Fruit fly (Drosophila melanogaster): ENCODE results near the gene CG33644.

Gene CG33644

DNA sequence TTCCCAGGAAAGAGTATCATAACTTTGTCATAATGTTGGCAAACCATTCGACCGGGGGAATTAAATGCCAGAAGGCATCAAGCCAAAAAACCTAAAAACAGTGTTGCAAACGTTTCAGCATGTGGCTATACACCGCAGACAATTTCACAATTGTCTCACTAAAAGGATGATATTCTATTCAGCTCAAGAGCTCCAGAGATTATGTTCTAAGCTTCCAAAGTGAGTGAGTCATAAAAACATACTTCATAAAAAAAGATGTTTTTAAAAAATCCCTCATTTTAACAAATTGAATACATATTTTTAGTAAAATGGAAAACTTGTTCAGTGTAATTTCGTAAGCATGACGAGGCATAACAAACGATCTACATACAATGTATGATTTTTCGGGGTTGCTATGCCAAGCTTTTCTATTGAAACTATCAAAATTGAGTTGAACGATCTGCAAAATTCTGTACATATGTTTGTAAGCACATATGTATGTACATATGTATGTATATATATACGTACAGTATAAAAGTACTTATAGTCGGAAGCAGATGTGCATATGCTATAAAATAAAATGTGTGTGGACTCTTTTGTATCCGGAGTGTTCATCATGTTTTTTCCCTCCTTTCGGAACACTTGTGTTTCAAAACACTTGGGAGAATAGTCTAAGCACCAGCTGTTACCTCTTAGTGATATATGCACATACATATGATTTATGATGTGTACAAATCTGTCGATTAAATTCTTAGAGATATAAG is 16.8 kb upstream of the CG33644 start (continued):
- TF ChIP-seq CG9609 (GFP tag; optimal IDR thresholded peaks at IDR 0.05) (peak; percentile 52), croc (GFP tag; conservative IDR thresholded peaks at IDR 0.05) (peak; percentile 47; the same call in 2 of the 3 replicates), maf-S (GFP tag; optimal IDR thresholded peaks at IDR 0.05) (peak; percentile 75), gro (GFP tag; optimal IDR thresholded peaks at IDR 0.05) (peak; percentile 80), chinmo (GFP tag; IDR thresholded peaks at IDR 0.05; ENCODE audit: partially characterized antibody) (no peak), nerfin-1 (tag; optimal IDR thresholded peaks at IDR 0.05) (peak; percentile 58), crc (GFP tag; optimal IDR thresholded peaks at IDR 0.05) (peak; percentile 79), zfh2 (GFP tag; optimal IDR thresholded peaks at IDR 0.05) (peak; percentile 64), B-H1 (GFP tag; IDR thresholded peaks at IDR 0.05) (peak; percentile 76), Mes4 (GFP tag; optimal IDR thresholded peaks at IDR 0.05) (peak; percentile 60), Bgb (GFP tag; IDR thresholded peaks at IDR 0.05; ENCODE audit: partially characterized antibody) (no peak), trem (tag; optimal IDR thresholded peaks at IDR 0.05) (peak; percentile 49), CG10366 (GFP tag; IDR thresholded peaks at IDR 0.05) (peak; percentile 80), gsb (GFP tag; IDR thresholded peaks at IDR 0.05) (peak; percentile 50), chn (GFP tag; optimal IDR thresholded peaks at IDR 0.05) (peak; percentile 39), Taf1 (GFP tag; IDR thresholded peaks at IDR 0.05) (peak; percentile 23; the same call in 1 of the 2 replicates), Elba2 (GFP tag; optimal IDR thresholded peaks at IDR 0.05) (no peak), CG10565 (GFP tag; optimal IDR thresholded peaks at IDR 0.05) (peak; percentile 3), CG15479 (GFP tag; optimal IDR thresholded peaks at IDR 0.05) (no peak), repo (GFP tag; optimal IDR thresholded peaks at IDR 0.05) (peak; percentile 53), fd3F (GFP tag; optimal IDR thresholded peaks at IDR 0.05) (peak; percentile 7), CG10147 (GFP tag; optimal IDR thresholded peaks at IDR 0.05) (peak; percentile 64), dmrt99B (tag; optimal IDR thresholded peaks at IDR 0.05) (peak; percentile 85), kay (GFP tag; optimal IDR thresholded peaks at IDR 0.05) (peak; percentile 69), HLHmδ (GFP tag; optimal IDR thresholded peaks at IDR 0.05) (no peak), CG12659 (GFP tag; optimal IDR thresholded peaks at IDR 0.05) (peak; percentile 43), CG15601 (tag; optimal IDR thresholded peaks at IDR 0.05) (no peak), gcm (GFP tag; optimal IDR thresholded peaks at IDR 0.05) (peak; percentile 7), CG1832 (GFP tag; optimal IDR thresholded peaks at IDR 0.05) (no peak), CG32772 (GFP tag; IDR thresholded peaks at IDR 0.05) (peak; percentile 75), vvl (GFP tag; IDR thresholded peaks at IDR 0.05) (peak; percentile 53), dimm (GFP tag; IDR thresholded peaks at IDR 0.05) (peak; percentile 59), Nf-YB (GFP tag; optimal IDR thresholded peaks at IDR 0.05) (no peak), CoRest (tag; optimal IDR thresholded peaks at IDR 0.05) (peak; percentile 55), Blimp-1 (GFP tag; optimal IDR thresholded peaks at IDR 0.05) (peak; percentile 79), otp (GFP tag; IDR thresholded peaks at IDR 0.05) (peak; percentile 61; the same call in 1 of the 3 replicates), ash1 (GFP tag; optimal IDR thresholded peaks at IDR 0.05) (no peak), grau (tag; optimal IDR thresholded peaks at IDR 0.05) (peak; percentile 38), Camta (GFP tag; optimal IDR thresholded peaks at IDR 0.05) (peak; percentile 84), CG6791 (GFP tag; IDR thresholded peaks at IDR 0.05; ENCODE audit: partially characterized antibody) (no peak), Stat92E (GFP tag; optimal IDR thresholded peaks at IDR 0.05) (peak in 1 of 3 experiments; percentile 31), Ada2b (GFP tag; IDR thresholded peaks at IDR 0.05) (peak; percentile 92), peb (GFP tag; IDR thresholded peaks at IDR 0.05) (peak; percentile 59), CG12942 (GFP tag; optimal IDR thresholded peaks at IDR 0.05) (peak; percentile 33), caup (GFP tag; optimal IDR thresholded peaks at IDR 0.05; ENCODE audit: severe bottlenecking) (peak; percentile 50), Dbx (GFP tag; IDR thresholded peaks at IDR 0.05) (peak; percentile 34; the same call in 2 of the 3 replicates), emc (GFP tag; optimal IDR thresholded peaks at IDR 0.05) (peak; percentile 87), ind (GFP tag; optimal IDR thresholded peaks at IDR 0.05) (peak; percentile 87), pb (GFP tag; optimal IDR thresholded peaks at IDR 0.05) (peak; percentile 80)

Measured in whole organism, embryonic.